Fruit fly (Drosophila melanogaster) whole organism, wandering third instar larva: ENCODE data around the gene CG15561.

Source experiments
- Abd-B ChIP-seq: fragments of >200 bp; optimal IDR thresholded peaks from 2 replicates; lab custom pipeline; 2017; ENCODE audit warnings: missing biosample characterization, missing genetic modification characterization
- CG32264 ChIP-seq: fragments of 200-800 bp; sonication (Bioruptor generic); optimal IDR thresholded peaks from 2 replicates; lab custom pipeline; 2016; ENCODE audit warnings: missing biosample characterization, missing genetic modification characterization
- CG9705 ChIP-seq: fragments of 200-800 bp; sonication (Bioruptor generic); optimal IDR thresholded peaks from 2 replicates; lab custom pipeline; 2018; ENCODE audit warnings: missing biosample characterization, mild to moderate bottlenecking, missing genetic modification characterization
- CrebA ChIP-seq: fragments of 200-800 bp; sonication (Bioruptor generic); optimal IDR thresholded peaks from 2 replicates; lab custom pipeline; 2016; ENCODE audit warnings: missing biosample characterization, mild to moderate bottlenecking, missing genetic modification characterization, borderline replicate concordance
- Dfd ChIP-seq: fragments of >200 bp; optimal IDR thresholded peaks from 2 replicates; lab custom pipeline; 2017; ENCODE audit warnings: missing biosample characterization, missing genetic modification characterization
- Dif ChIP-seq: fragments of 200-275, 200-300 bp; sonication (Bioruptor generic); optimal IDR thresholded peaks from 2 replicates; lab custom pipeline; 2018; ENCODE audit warnings: missing biosample characterization, missing genetic modification characterization; ENCODE audit not compliant: partially characterized antibody
- GATAd ChIP-seq: sonication (Bioruptor generic); optimal IDR thresholded peaks from 2 replicates; lab custom pipeline; 2016; ENCODE audit warnings: missing biosample characterization, missing genetic modification characterization
- HLH106 ChIP-seq: fragments of 200-800 bp; optimal IDR thresholded peaks from 3 replicates; lab custom pipeline; 2019; ENCODE audit warnings: missing biosample characterization, mild to moderate bottlenecking, missing genetic modification characterization, moderate library complexity
- Hnf4 ChIP-seq: fragments of 200-800 bp; sonication (Bioruptor generic); optimal IDR thresholded peaks from 2 replicates; lab custom pipeline; 2016; ENCODE audit warnings: missing biosample characterization, mild to moderate bottlenecking, missing genetic modification characterization
- Hr78 ChIP-seq: fragments of >200 bp; optimal IDR thresholded peaks from 2 replicates; lab custom pipeline; 2017; ENCODE audit warnings: missing biosample characterization, missing genetic modification characterization
- Hr83 ChIP-seq: fragments of 200-300 bp; sonication (Bioruptor generic); optimal IDR thresholded peaks from 2 replicates; lab custom pipeline; 2016; ENCODE audit warnings: missing biosample characterization, mild to moderate bottlenecking, missing genetic modification characterization, moderate library complexity; ENCODE audit not compliant: poor library complexity, severe bottlenecking
- Jra ChIP-seq: sonication (Bioruptor generic); optimal IDR thresholded peaks from 2 replicates; lab custom pipeline; 2016; ENCODE audit warnings: missing biosample characterization, missing genetic modification characterization
- Mio ChIP-seq: sonication (Bioruptor generic); optimal IDR thresholded peaks from 2 replicates; lab custom pipeline; 2016; ENCODE audit warnings: missing biosample characterization, missing genetic modification characterization
- Myc ChIP-seq: fragments of >200 bp; optimal IDR thresholded peaks from 2 replicates; lab custom pipeline; 2017
- N ChIP-seq: fragments of >200 bp; optimal IDR thresholded peaks from 2 replicates; lab custom pipeline; 2018; ENCODE audit warnings: missing biosample characterization, missing external identifiers, missing genetic modification characterization
- OdsH ChIP-seq: fragments of 200-800 bp; sonication (Bioruptor generic); optimal IDR thresholded peaks from 2 replicates; lab custom pipeline; 2016; ENCODE audit warnings: missing biosample characterization, mild to moderate bottlenecking, missing genetic modification characterization
- Rel ChIP-seq, 2 experiments: fragments of 200-800 bp; sonication (Bioruptor generic) in 1 of 2; optimal IDR thresholded peaks; 2 replicates in 1 of 2; 3 replicates in 1 of 2; lab custom pipeline; 2016 to 2019; ENCODE audit warnings: mild to moderate bottlenecking in 2 of 2, missing biosample characterization in 2 of 2, missing genetic modification characterization in 2 of 2, moderate library complexity in 1 of 2
- Sp1 ChIP-seq: fragments of 200-800 bp; sonication (Bioruptor generic); optimal IDR thresholded peaks from 3 replicates; lab custom pipeline; 2019; ENCODE audit warnings: missing biosample characterization, mild to moderate bottlenecking, missing genetic modification characterization, moderate library complexity
- Vsx2 ChIP-seq: fragments of 200-300, 225-300 bp; sonication (Bioruptor generic); optimal IDR thresholded peaks from 2 replicates; lab custom pipeline; 2018; ENCODE audit warnings: missing biosample characterization, missing genetic modification characterization; ENCODE audit not compliant: partially characterized antibody
- br ChIP-seq: fragments of 200-800 bp; sonication (Bioruptor generic); optimal IDR thresholded peaks from 2 replicates; lab custom pipeline; 2016; ENCODE audit warnings: missing biosample characterization, missing genetic modification characterization
- brk ChIP-seq: fragments of 200-800 bp; sonication (Bioruptor generic); optimal IDR thresholded peaks from 2 replicates; lab custom pipeline; 2016; ENCODE audit warnings: missing biosample characterization, mild to moderate bottlenecking, missing genetic modification characterization
- dl ChIP-seq, 2 experiments: fragments of 175-275, 200-275 bp in 1 of 2; fragments of 200-275 bp in 1 of 2; sonication (Bioruptor generic); optimal IDR thresholded peaks; lab custom pipeline; 2018; ENCODE audit warnings: mild to moderate bottlenecking in 2 of 2, missing biosample characterization in 2 of 2, missing genetic modification characterization in 2 of 2, moderate library complexity in 2 of 2; ENCODE audit not compliant: partially characterized antibody in 2 of 2, insufficient read depth in 1 of 2
- dmrt93B ChIP-seq: fragments of 200-800 bp; sonication (Bioruptor generic); optimal IDR thresholded peaks from 2 replicates; lab custom pipeline; 2018; ENCODE audit warnings: missing biosample characterization, mild to moderate bottlenecking, missing genetic modification characterization
- dsf ChIP-seq: sonication (Bioruptor generic); optimal IDR thresholded peaks from 2 replicates; lab custom pipeline; 2016; ENCODE audit warnings: missing biosample characterization, missing genetic modification characterization, borderline replicate concordance
- ey ChIP-seq: fragments of 200-800 bp; sonication (Bioruptor generic); optimal IDR thresholded peaks from 2 replicates; lab custom pipeline; 2016; ENCODE audit warnings: missing biosample characterization, missing genetic modification characterization
- foxo ChIP-seq, 2 experiments: fragments of 200-800 bp; sonication (Bioruptor generic); optimal IDR thresholded peaks; 2 replicates in 1 of 2; 3 replicates in 1 of 2; lab custom pipeline; 2016 to 2017; ENCODE audit warnings: missing biosample characterization in 2 of 2, missing genetic modification characterization in 2 of 2
- fru ChIP-seq: fragments of 200-800 bp; sonication (Bioruptor generic); optimal IDR thresholded peaks from 3 replicates; lab custom pipeline; 2016; ENCODE audit warnings: missing biosample characterization, mild to moderate bottlenecking, missing genetic modification characterization
- h ChIP-seq: fragments of 200-800 bp; sonication (Bioruptor generic); optimal IDR thresholded peaks from 3 replicates; lab custom pipeline; 2016; ENCODE audit warnings: missing biosample characterization, mild to moderate bottlenecking, missing genetic modification characterization
- jim ChIP-seq: fragments of 175-275, 200-325 bp; sonication (Bioruptor generic); optimal IDR thresholded peaks from 2 replicates; lab custom pipeline; 2016; ENCODE audit warnings: missing biosample characterization, mild to moderate bottlenecking, missing genetic modification characterization
- lola ChIP-seq: fragments of >200 bp; optimal IDR thresholded peaks from 2 replicates; lab custom pipeline; 2017; ENCODE audit warnings: missing biosample characterization, missing genetic modification characterization
- pan ChIP-seq: fragments of >200 bp; optimal IDR thresholded peaks from 2 replicates; lab custom pipeline; 2017
- psq ChIP-seq: fragments of 200-800 bp; sonication (Bioruptor generic); optimal IDR thresholded peaks from 3 replicates; lab custom pipeline; 2017; ENCODE audit warnings: missing biosample characterization, mild to moderate bottlenecking, missing genetic modification characterization, moderate library complexity
- rgr ChIP-seq: fragments of 200-800 bp; sonication (Bioruptor generic); optimal IDR thresholded peaks from 3 replicates; lab custom pipeline; 2016; ENCODE audit warnings: missing biosample characterization, mild to moderate bottlenecking, missing genetic modification characterization
- sage ChIP-seq: fragments of 200-800 bp; sonication (Bioruptor generic); optimal IDR thresholded peaks from 2 replicates; lab custom pipeline; 2016; ENCODE audit warnings: missing biosample characterization, mild to moderate bottlenecking, missing genetic modification characterization
- sv ChIP-seq: fragments of 200-800 bp; sonication (Bioruptor generic); optimal IDR thresholded peaks from 3 replicates; lab custom pipeline; 2016; ENCODE audit warnings: missing biosample characterization, missing genetic modification characterization
- tai ChIP-seq: sonication (Bioruptor generic); optimal IDR thresholded peaks from 2 replicates; lab custom pipeline; 2016; ENCODE audit warnings: missing biosample characterization, missing genetic modification characterization
- usp ChIP-seq: fragments of >200 bp; optimal IDR thresholded peaks from 2 replicates; lab custom pipeline; 2017; ENCODE audit warnings: missing biosample characterization, missing genetic modification characterization
- woc ChIP-seq: sonication (Bioruptor generic); optimal IDR thresholded peaks from 2 replicates; lab custom pipeline; 2016; ENCODE audit warnings: missing biosample characterization, mild to moderate bottlenecking, missing genetic modification characterization

CG15561 gene

DNA sequence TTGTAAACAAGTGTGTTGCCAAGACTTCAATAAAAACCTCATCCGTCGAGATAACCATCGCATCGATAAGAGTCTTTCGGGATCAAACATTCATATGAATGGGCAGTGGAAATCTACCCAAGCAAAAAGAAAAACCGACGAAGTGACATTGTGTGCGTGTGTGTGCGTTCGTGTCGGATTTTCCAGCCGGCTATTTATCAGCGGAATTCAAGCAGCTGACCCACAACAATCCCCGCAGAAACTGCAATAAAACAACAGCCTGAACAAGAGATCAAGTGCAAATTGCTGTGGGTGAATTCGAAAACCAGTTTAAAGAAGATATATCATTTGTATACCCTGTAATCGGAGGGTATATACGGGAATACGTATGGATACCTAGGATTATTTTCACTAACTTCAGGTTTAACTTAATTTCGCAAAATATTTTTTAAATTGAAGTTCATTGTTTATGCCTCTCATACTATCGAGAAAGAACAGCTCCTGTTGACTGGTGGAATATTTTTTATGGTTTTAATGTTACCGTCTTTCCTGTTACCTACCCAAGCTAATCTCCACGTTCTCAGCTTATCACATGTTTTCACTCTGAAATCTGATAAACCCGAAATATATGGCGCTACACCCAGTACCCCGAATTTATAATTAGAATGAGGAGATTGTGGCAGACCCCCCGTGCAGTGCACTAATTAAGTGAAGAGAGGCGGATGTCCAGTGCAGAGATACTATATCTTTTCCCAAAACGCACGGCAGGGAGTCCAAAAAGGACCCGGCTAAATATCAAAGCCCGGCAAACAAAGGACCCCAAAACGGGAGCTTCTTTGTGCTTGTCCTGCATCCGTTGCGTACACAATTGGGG is 18.4 kb downstream of the CG15561 start:
- TF ChIP-seq tai (no peak), psq (GFP tag; lab: Kevin White, UChicago) (no peak), woc (peak; percentile 27), brk (GFP tag; lab: Kevin White, UChicago) (no peak), N (GFP tag; lab: Kevin White, UChicago) (no peak), HLH106 (peak; percentile 39), fru (GFP tag; lab: Kevin White, UChicago) (peak; percentile 17), foxo (GFP tag; optimal IDR thresholded peaks at IDR 0.05; lab: Kevin White, UChicago) (peak in 1 of 2 experiments; percentile 41), OdsH (peak; percentile 28), h (GFP tag; lab: Kevin White, UChicago) (peak; percentile 56), rgr (peak; percentile 26)

DNA sequence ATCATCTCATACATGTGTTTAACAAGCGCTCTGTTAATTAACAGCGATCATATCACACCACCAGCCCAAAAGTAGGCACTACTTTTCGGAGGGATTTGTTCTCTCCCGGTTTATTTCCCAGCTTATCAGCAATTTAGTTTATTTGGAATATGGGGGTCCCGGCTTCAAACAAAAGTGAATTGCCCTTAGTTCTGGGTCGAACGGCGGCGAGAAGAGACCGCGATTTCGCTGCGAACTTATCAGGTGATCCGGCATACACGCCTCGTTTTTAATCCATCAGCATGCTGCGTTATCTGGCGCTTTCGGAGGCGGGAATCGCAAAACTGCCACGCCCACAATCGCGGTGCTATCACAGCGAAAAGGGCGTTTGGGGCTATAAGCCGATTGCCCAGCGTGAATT is 19.0 kb downstream of the CG15561 start, which contains the start of gene CG1544:
Gene CG1544, plus strand, starts transcription at position 186 of the 400 bp plus-strand sequence.
- TF ChIP-seq dsf (GFP tag; lab: Kevin White, UChicago) (no peak), CG32264 (no peak), usp (GFP tag; lab: Kevin White, UChicago) (no peak), Hr83 (peak; percentile 14), sv (no peak), Rel (GFP tag; optimal IDR thresholded peaks at IDR 0.05; lab: Kevin White, UChicago) (no peak), Rel (tag; optimal IDR thresholded peaks at IDR 0.05; lab: Kevin White, UChicago) (peak; percentile 77), HLH106 (no peak), Dif (GFP tag; lab: Kevin White, UChicago) (no peak), Vsx2 (no peak), CG9705 (GFP tag; lab: Kevin White, UChicago) (no peak), N (GFP tag; lab: Kevin White, UChicago) (no peak), lola (GFP tag; lab: Kevin White, UChicago) (no peak), dl (GFP tag; optimal IDR thresholded peaks at IDR 0.05; lab: Kevin White, UChicago; ENCODE audit: insufficient read depth in 1 of 2, partially characterized antibody in 2 of 2) (no peak), Myc (lab: Kevin White, UChicago) (peak; percentile 45)

DNA sequence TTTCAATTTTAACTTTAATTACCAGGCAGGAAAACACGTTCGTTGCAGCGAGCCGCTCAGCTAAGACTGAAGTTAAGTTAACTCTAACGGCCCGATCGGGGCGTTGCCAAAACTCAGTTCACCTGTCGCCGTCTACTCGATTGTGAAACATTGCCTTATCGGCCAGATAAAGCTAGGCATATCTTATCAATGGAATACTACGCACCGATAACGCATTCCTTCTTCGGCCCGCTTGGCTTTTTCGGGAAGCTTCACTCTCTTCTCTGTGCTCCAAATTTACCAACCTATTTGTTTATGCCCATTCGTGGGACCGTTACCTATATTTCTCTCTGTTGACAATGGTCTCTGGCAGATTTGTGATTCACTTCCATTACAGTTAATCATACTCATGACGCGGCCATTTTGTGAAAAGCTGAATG is 20.0 kb downstream of the CG15561 start, which contains the start of gene mesh:
Gene mesh, minus strand, starts transcription at position 68 of the 419 bp plus-strand sequence.
- TF ChIP-seq h (GFP tag; lab: Kevin White, UChicago) (peak; percentile 45), CG9705 (GFP tag; lab: Kevin White, UChicago) (no peak), sage (GFP tag; lab: Kevin White, UChicago) (no peak), dl (GFP tag; optimal IDR thresholded peaks at IDR 0.05; lab: Kevin White, UChicago; ENCODE audit: insufficient read depth in 1 of 2, partially characterized antibody in 2 of 2) (no peak), woc (no peak), dmrt93B (GFP tag; lab: Kevin White, UChicago) (no peak), CG32264 (no peak), pan (lab: Kevin White, UChicago) (no peak), Hr83 (no peak), foxo (GFP tag; optimal IDR thresholded peaks at IDR 0.05; lab: Kevin White, UChicago) (no peak), brk (GFP tag; lab: Kevin White, UChicago) (no peak), Jra (GFP tag; lab: Kevin White, UChicago) (peak; percentile 11), tai (no peak), fru (GFP tag; lab: Kevin White, UChicago) (peak; percentile 46), Dif (GFP tag; lab: Kevin White, UChicago) (peak; percentile 54), ey (GFP tag; lab: Kevin White, UChicago) (no peak), Myc (lab: Kevin White, UChicago) (no peak), usp (GFP tag; lab: Kevin White, UChicago) (no peak), CrebA (GFP tag; lab: Kevin White, UChicago) (peak; percentile 6), HLH106 (no peak), dsf (GFP tag; lab: Kevin White, UChicago) (no peak), Hr78 (GFP tag; lab: Kevin White, UChicago) (no peak), Abd-B (GFP tag; lab: Kevin White, UChicago) (no peak), sv (no peak), Hnf4 (GFP tag; lab: Kevin White, UChicago) (no peak), lola (GFP tag; lab: Kevin White, UChicago) (no peak), Mio (GFP tag; lab: Kevin White, UChicago) (no peak), rgr (no peak), psq (GFP tag; lab: Kevin White, UChicago) (peak; percentile 30), N (GFP tag; lab: Kevin White, UChicago) (no peak), Sp1 (GFP tag; lab: Kevin White, UChicago) (no peak), jim (GFP tag; lab: Kevin White, UChicago) (no peak), OdsH (no peak), GATAd (GFP tag; lab: Kevin White, UChicago) (no peak), br (peak; percentile 38), Vsx2 (peak; percentile 61), Rel (GFP tag; optimal IDR thresholded peaks at IDR 0.05; lab: Kevin White, UChicago) (no peak), Rel (tag; optimal IDR thresholded peaks at IDR 0.05; lab: Kevin White, UChicago) (peak; percentile 60), Dfd (GFP tag; lab: Kevin White, UChicago) (no peak)
